Fruit fly (Drosophila melanogaster): ENCODE data around the gene Kdm2.

Gene Kdm2

dm6 chr3R:9051937-9052680 lies at the start of gene Kdm2:
Kdm2 (plus strand) TSS chr3R:9052495.
- TF ChIP-seq CG17801 (GFP tag; optimal IDR thresholded peaks at IDR 0.05; ENCODE audit: partially characterized antibody): peak; percentile 51

- TF ChIP-seq CG17801 (GFP tag; optimal IDR thresholded peaks at IDR 0.05; ENCODE audit: partially characterized antibody): no peak
Observed at dm6 chr3R:9002542-9002941, 49.8 kb upstream of the Kdm2 start.

- no peak for TF ChIP-seq CG17801 (GFP tag; optimal IDR thresholded peaks at IDR 0.05; ENCODE audit: partially characterized antibody)
Observed at dm6 chr3R:9003600-9004223, 48.6 kb upstream of the Kdm2 start, which contains the start of the genes CG31100 and CG11980. CG31100 (minus strand) TSS chr3R:9003650. CG11980 (plus strand) TSS chr3R:9004017.

- TF ChIP-seq CG17801 (GFP tag; optimal IDR thresholded peaks at IDR 0.05; ENCODE audit: partially characterized antibody): no peak
Observed at dm6 chr3R:9006129-9006528, 46.2 kb upstream of the Kdm2 start, which contains the start of the genes Prosbeta3 and Iru. Prosbeta3 (minus strand) TSS chr3R:9006226. Iru (plus strand) TSS chr3R:9006456.

dm6 chr3R:9007258-9007657 lies 45.0 kb upstream of the Kdm2 start:
- no peak for TF ChIP-seq CG17801 (GFP tag; optimal IDR thresholded peaks at IDR 0.05; ENCODE audit: partially characterized antibody)

- peak; percentile 2 for TF ChIP-seq CG17801 (GFP tag; optimal IDR thresholded peaks at IDR 0.05; ENCODE audit: partially characterized antibody)
Observed at dm6 chr3R:9008202-9008601, 44.1 kb upstream of the Kdm2 start, which contains the start of gene CG11983. CG11983 (plus strand) TSS chr3R:9008321.

- no peak for TF ChIP-seq CG17801 (GFP tag; optimal IDR thresholded peaks at IDR 0.05; ENCODE audit: partially characterized antibody)
Observed at dm6 chr3R:9010695-9011094, 41.6 kb upstream of the Kdm2 start.

- TF ChIP-seq CG17801 (GFP tag; optimal IDR thresholded peaks at IDR 0.05; ENCODE audit: partially characterized antibody): no peak
Observed at dm6 chr3R:9011708-9012107, 40.6 kb upstream of the Kdm2 start.

dm6 chr3R:9013765-9014380 lies 38.4 kb upstream of the Kdm2 start:
- peak; percentile 35 for TF ChIP-seq CG17801 (GFP tag; optimal IDR thresholded peaks at IDR 0.05; ENCODE audit: partially characterized antibody)

- no peak for TF ChIP-seq CG17801 (GFP tag; optimal IDR thresholded peaks at IDR 0.05; ENCODE audit: partially characterized antibody)
Observed at dm6 chr3R:9014859-9015466, 37.3 kb upstream of the Kdm2 start, which contains the start of the genes Kcmf1, Sf3b5 and CG11986. Kcmf1 (minus strand) TSS chr3R:9014909. Sf3b5 (minus strand) TSS chr3R:9015341. CG11986 (plus strand) TSS chr3R:9015446.

dm6 chr3R:9016869-9017268 lies 35.4 kb upstream of the Kdm2 start:
- TF ChIP-seq CG17801 (GFP tag; optimal IDR thresholded peaks at IDR 0.05; ENCODE audit: partially characterized antibody): peak; percentile 46

- peak; percentile 16 for TF ChIP-seq CG17801 (GFP tag; optimal IDR thresholded peaks at IDR 0.05; ENCODE audit: partially characterized antibody)
Observed at dm6 chr3R:9019689-9020138, 32.6 kb upstream of the Kdm2 start, which contains the start of gene tgo. tgo (minus strand) TSS chr3R:9020022.

dm6 chr3R:9023934-9024333 lies 28.4 kb upstream of the Kdm2 start:
- no peak for TF ChIP-seq CG17801 (GFP tag; optimal IDR thresholded peaks at IDR 0.05; ENCODE audit: partially characterized antibody)

dm6 chr3R:9024835-9025510 lies 27.3 kb upstream of the Kdm2 start:
- no peak for TF ChIP-seq CG17801 (GFP tag; optimal IDR thresholded peaks at IDR 0.05; ENCODE audit: partially characterized antibody)
